Worm (Caenorhabditis elegans) whole organism, young adult: ENCODE measurements around the gene icl-1.

ENCODE experiments used
- Y67H2A.10 ChIP-seq: fragments of 200-800 bp; sonication (Bioruptor generic); conservative IDR thresholded peaks from 2 replicates; pipeline ENCODE4 v1.3.6; 2022; ENCODE audit warnings: missing genetic modification reagents, missing genetic modification characterization, missing compliant biosample characterization
- snpc-4 ChIP-seq, 5 experiments: fragments of 150-350 bp in 1 of 5; sonication (generic microtip) in 4 of 5; optimal IDR thresholded peaks; 2 replicates each; lab custom pipeline; 2014 to 2018; ENCODE audit warnings: missing genetic modification characterization in 5 of 5, missing biosample characterization in 3 of 5, antibody characterized with exemption in 2 of 5, mild to moderate bottlenecking in 2 of 5, missing compliant biosample characterization in 2 of 5, missing genotype in 2 of 5, moderate library complexity in 2 of 5, missing genetic modification reagents in 1 of 5

DNA sequence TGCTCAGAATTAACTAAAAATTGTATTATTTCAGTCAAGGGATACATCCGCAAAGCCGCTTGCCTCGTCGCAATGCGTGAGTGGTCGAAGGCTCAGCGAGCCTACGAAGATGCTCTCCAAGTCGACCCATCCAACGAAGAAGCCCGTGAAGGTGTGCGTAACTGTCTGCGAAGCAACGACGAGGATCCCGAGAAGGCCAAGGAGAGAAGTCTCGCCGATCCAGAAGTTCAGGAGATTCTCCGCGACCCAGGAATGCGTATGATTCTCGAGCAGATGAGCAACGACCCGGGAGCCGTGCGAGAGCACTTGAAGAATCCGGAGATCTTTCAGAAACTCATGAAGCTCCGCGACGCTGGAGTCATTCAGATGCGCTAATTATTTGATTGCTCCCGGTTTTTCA, 46.5 kb upstream of the icl-1 start:
- no peak for TF ChIP-seq snpc-4 (GFP tag; optimal IDR thresholded peaks at IDR 0.05; lab: Kevin White, UChicago)
- TF ChIP-seq snpc-4 (tag; optimal IDR thresholded peaks at IDR 0.05; lab: Kevin White, UChicago) = no peak
- no peak for TF ChIP-seq Y67H2A.10
